Worm (Caenorhabditis elegans): ENCODE results near the gene lron-13.

DNA sequence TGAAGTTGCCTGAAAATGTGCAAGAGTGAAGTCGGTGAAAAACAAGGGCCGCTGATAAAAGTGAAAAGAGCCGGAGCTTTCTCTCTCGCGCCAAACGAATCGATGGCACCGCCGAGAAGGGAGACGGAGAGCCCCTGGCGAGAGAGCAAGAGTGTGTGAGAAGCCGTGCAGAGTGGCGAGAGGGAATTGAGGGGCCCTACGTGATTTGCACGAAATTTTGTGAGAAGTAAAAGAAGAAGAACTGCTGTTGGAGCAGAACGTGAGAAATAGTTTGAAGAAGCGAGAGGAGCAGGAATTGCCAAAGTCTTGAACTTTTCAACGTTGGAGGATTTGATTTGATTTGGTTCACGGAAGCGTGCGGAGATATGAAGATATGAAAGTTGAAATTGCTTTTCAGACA, 37.7 kb downstream of the lron-13 start, which contains the start of gene aldo-1:
- no peak for TF ChIP-seq ztf-11 (tag; optimal IDR thresholded peaks at IDR 0.05)
- TF ChIP-seq snpc-4 (tag; optimal IDR thresholded peaks at IDR 0.05) = peak; percentile 19
- no peak for TF ChIP-seq nhr-11 (tag; optimal IDR thresholded peaks at IDR 0.05)
- TF ChIP-seq sea-2 (GFP tag; optimal IDR thresholded peaks at IDR 0.05) = no peak
- no peak for TF ChIP-seq nhr-237 (tag; optimal IDR thresholded peaks at IDR 0.05)
- TF ChIP-seq lin-15B (tag; optimal IDR thresholded peaks at IDR 0.05) = peak; percentile 5
- TF ChIP-seq jun-1 (tag; optimal IDR thresholded peaks at IDR 0.05) = no peak
- no peak for TF ChIP-seq ZK546.5 (tag; optimal IDR thresholded peaks at IDR 0.05)
- TF ChIP-seq nhr-28 (tag; optimal IDR thresholded peaks at IDR 0.05) = no peak
- no peak for TF ChIP-seq mdl-1 (tag; optimal IDR thresholded peaks at IDR 0.05)

Measured in whole organism, L3 larva.